Worm (Caenorhabditis elegans): ENCODE results near the gene unc-17.

The unc-17 gene

ce11 chrIV:3636528-3637129, 12.1 kb upstream of the unc-17 start, which contains the start of gene madf-9 (continued):
- TF ChIP-seq cebp-2 (GFP tag; IDR thresholded peaks at IDR 0.05) = peak; percentile 91
- no peak for TF ChIP-seq aptf-3 (GFP tag; IDR thresholded peaks at IDR 0.05)
- no peak for TF ChIP-seq lsl-1 (GFP tag; optimal IDR thresholded peaks at IDR 0.05)
- no peak for TF ChIP-seq hlh-12 (tag; optimal IDR thresholded peaks at IDR 0.05)
- no peak for TF ChIP-seq F55B11.4 (tag; optimal IDR thresholded peaks at IDR 0.05; ENCODE audit: borderline replicate concordance, insufficient read depth)
- TF ChIP-seq mel-28 (tag; optimal IDR thresholded peaks at IDR 0.05; ENCODE audit: borderline replicate concordance) = peak; percentile 57
- no peak for TF ChIP-seq B0261.1 (tag; optimal IDR thresholded peaks at IDR 0.05)
- TF ChIP-seq repo-1 (tag; optimal IDR thresholded peaks at IDR 0.05) = no peak
- no peak for TF ChIP-seq him-1 (tag; optimal IDR thresholded peaks at IDR 0.05)
- no peak for TF ChIP-seq F39B2.1 (GFP tag; IDR thresholded peaks at IDR 0.05)
- TF ChIP-seq ekl-4 (GFP tag; IDR thresholded peaks at IDR 0.05) = no peak
- no peak for TF ChIP-seq F23B12.7 (tag; optimal IDR thresholded peaks at IDR 0.05; ENCODE audit: insufficient read depth)
- TF ChIP-seq nhr-80 (tag; optimal IDR thresholded peaks at IDR 0.05) = peak; percentile 34
- peak; percentile 70 for TF ChIP-seq lin-40 (tag; optimal IDR thresholded peaks at IDR 0.05)
- TF ChIP-seq ztf-6 (GFP tag; IDR thresholded peaks at IDR 0.05) = no peak
- TF ChIP-seq lir-1 (GFP tag; conservative IDR thresholded peaks at IDR 0.05) = no peak
- no peak for TF ChIP-seq snpc-4 (GFP tag; optimal IDR thresholded peaks at IDR 0.05)
- TF ChIP-seq snpc-4 (tag; optimal IDR thresholded peaks at IDR 0.05) = peak in 2 of 4 experiments; percentile 42 to 55
- no peak for TF ChIP-seq Y53F4B.3 (GFP tag; IDR thresholded peaks at IDR 0.05)
- no peak for TF ChIP-seq athp-1 (tag; optimal IDR thresholded peaks at IDR 0.05)
- TF ChIP-seq C06A6.2 (GFP tag; conservative IDR thresholded peaks at IDR 0.05) = no peak
- TF ChIP-seq D2030.7 (GFP tag; IDR thresholded peaks at IDR 0.05) = no peak
- no peak for TF ChIP-seq Y79H2A.3 (GFP tag; conservative IDR thresholded peaks at IDR 0.05)
- peak; percentile 76 for TF ChIP-seq nfyb-1 (GFP tag; IDR thresholded peaks at IDR 0.05)
- TF ChIP-seq lag-1 (GFP tag; IDR thresholded peaks at IDR 0.05) = no peak
- TF ChIP-seq ceh-100 (GFP tag; IDR thresholded peaks at IDR 0.05) = peak; percentile 15; the same call in 1 of the 2 replicates
- TF ChIP-seq somi-1 (GFP tag; optimal IDR thresholded peaks at IDR 0.05) = no peak
- no peak for TF ChIP-seq nhr-90 (tag; optimal IDR thresholded peaks at IDR 0.05)
- TF ChIP-seq hlh-26 (GFP tag; conservative IDR thresholded peaks at IDR 0.05) = no peak
- TF ChIP-seq ets-4 (GFP tag; optimal IDR thresholded peaks at IDR 0.05) = no peak
- TF ChIP-seq mcd-1 (GFP tag; IDR thresholded peaks at IDR 0.05) = peak; percentile 73
- TF ChIP-seq F57C9.4 (tag; optimal IDR thresholded peaks at IDR 0.05) = no peak
- TF ChIP-seq B0035.1 (tag; optimal IDR thresholded peaks at IDR 0.05) = peak; percentile 12
- TF ChIP-seq let-607 (tag; optimal IDR thresholded peaks at IDR 0.05) = peak in 1 of 2 experiments; percentile 13
- TF ChIP-seq ceh-79 (tag; optimal IDR thresholded peaks at IDR 0.05) = peak; percentile 15
- no peak for TF ChIP-seq atf-7 (tag; optimal IDR thresholded peaks at IDR 0.05)
- TF ChIP-seq tbx-9 (tag; optimal IDR thresholded peaks at IDR 0.05; ENCODE audit: borderline replicate concordance) = no peak
- no peak for TF ChIP-seq T07F8.4 (tag; optimal IDR thresholded peaks at IDR 0.05)
- no peak for TF ChIP-seq madf-3 (GFP tag; IDR thresholded peaks at IDR 0.05)
- no peak for TF ChIP-seq lsy-27 (tag; optimal IDR thresholded peaks at IDR 0.05; ENCODE audit: borderline replicate concordance, insufficient read depth)
- no peak for TF ChIP-seq tlf-1 (GFP tag; optimal IDR thresholded peaks at IDR 0.05)
- TF ChIP-seq bed-2 (GFP tag; IDR thresholded peaks at IDR 0.05) = no peak
- no peak for TF ChIP-seq hsf-1 (GFP tag; IDR thresholded peaks at IDR 0.05)
- no peak for TF ChIP-seq F37B4.10 (GFP tag; IDR thresholded peaks at IDR 0.05)
- peak; percentile 57 for TF ChIP-seq gei-17 (GFP tag; optimal IDR thresholded peaks at IDR 0.05)
- TF ChIP-seq ztf-26 (tag; optimal IDR thresholded peaks at IDR 0.05) = peak; percentile 47
- no peak for TF ChIP-seq nfya-2 (GFP tag; IDR thresholded peaks at IDR 0.05)
- peak; percentile 20 for TF ChIP-seq tbp1 (GFP tag; optimal IDR thresholded peaks at IDR 0.05)
- no peak for TF ChIP-seq chd-7 (tag; optimal IDR thresholded peaks at IDR 0.05)
